Worm (Caenorhabditis elegans): ENCODE data around the gene T27F7.12.

- no peak for TF ChIP-seq zip-8 (tag; optimal IDR thresholded peaks at IDR 0.05)
- no peak for TF ChIP-seq blmp-1 (tag; optimal IDR thresholded peaks at IDR 0.05)
These were observed 43.1 kb upstream of the T27F7.12 start for ce11 chrII:4946775-4947174.

All from whole organism, mixed stage, embryonic.